2 worm cellular contexts compared by ENCODE assay signal in genomic region chrV:1773120-1773519, ce11.
TF ChIP-seq lines count a peak whose summit lies in the region.

No protein-coding gene starts in this region.

TF ChIP-seq in whole organism, L1 larva, 84 proteins besides CTCF, POLR2A, EP300 and RAD21 (continued from another document):
- TF ChIP-seq lin-35 (GFP tag; optimal IDR thresholded peaks at IDR 0.05; lab: Kevin White, UChicago) = peak in 1 of 2 experiments; percentile 3
- TF ChIP-seq C04F5.9 (tag; optimal IDR thresholded peaks at IDR 0.05; lab: Kevin White, UChicago) = no peak
TF ChIP-seq in whole organism, L1 larva: peak in this region for 10.

TF ChIP-seq in whole organism, L3 larva, 47 proteins besides CTCF, POLR2A, EP300 and RAD21 (continued from another document):
- TF ChIP-seq ceh-16 (tag; optimal IDR thresholded peaks at IDR 0.05; lab: Kevin White, UChicago) = no peak
- TF ChIP-seq nhr-12 (tag; optimal IDR thresholded peaks at IDR 0.05; lab: Kevin White, UChicago) = no peak
- TF ChIP-seq nhr-23 (tag; optimal IDR thresholded peaks at IDR 0.05; lab: Kevin White, UChicago) = no peak
